Fruit fly (Drosophila melanogaster) whole organism, embryonic: Measurements from ENCODE around the gene CG15012.

Source experiments
- Abd-B ChIP-seq: fragments of 200-800 bp; sonication (Bioruptor generic); optimal IDR thresholded peaks from 2 replicates; lab custom pipeline; 2018; ENCODE audit warnings: missing biosample characterization, mild to moderate bottlenecking, missing genetic modification characterization, moderate library complexity
- Atf6 ChIP-seq: fragments of 200-800 bp; sonication (Bioruptor generic); IDR thresholded peaks from 2 replicates; pipeline ENCODE4 v1.3.6; 2022; ENCODE audit warnings: missing biosample characterization, missing genetic modification characterization
- CG11456 ChIP-seq: fragments of 200-800 bp; sonication (Bioruptor generic); IDR thresholded peaks from 3 replicates; pipeline ENCODE4 v1.3.6; 2022; ENCODE audit warnings: missing biosample characterization, missing genetic modification characterization
- CG11695 ChIP-seq: fragments of 200-800 bp; sonication (Bioruptor generic); IDR thresholded peaks from 3 replicates; pipeline ENCODE4 v1.3.6; 2022; ENCODE audit warnings: missing biosample characterization, missing genetic modification characterization
- CG12236 ChIP-seq: fragments of 200-800 bp; sonication (Bioruptor generic); optimal IDR thresholded peaks from 2 replicates; lab custom pipeline; 2016; ENCODE audit warnings: missing biosample characterization, missing genetic modification characterization
- CG1233 ChIP-seq: fragments of 200-800 bp; sonication (Bioruptor generic); optimal IDR thresholded peaks from 4 replicates; lab custom pipeline; 2018; ENCODE audit warnings: missing biosample characterization, mild to moderate bottlenecking, missing genetic modification characterization
- CG17802 ChIP-seq: fragments of 200-800 bp; sonication (Bioruptor generic); optimal IDR thresholded peaks from 2 replicates; lab custom pipeline; 2018; ENCODE audit warnings: missing biosample characterization, mild to moderate bottlenecking, missing genetic modification characterization, moderate library complexity
- CG2875 ChIP-seq: fragments of 200-800 bp; sonication (Bioruptor generic); optimal IDR thresholded peaks from 2 replicates; lab custom pipeline; 2017; ENCODE audit warnings: missing biosample characterization, mild to moderate bottlenecking, missing genetic modification characterization, missing genetic modification reagents
- CG30403 ChIP-seq: fragments of 200-800 bp; sonication (Bioruptor generic); optimal IDR thresholded peaks from 3 replicates; lab custom pipeline; 2016; ENCODE audit warnings: missing biosample characterization, missing genetic modification characterization
- CG34376 ChIP-seq: fragments of 200-800 bp; sonication (Bioruptor generic); optimal IDR thresholded peaks from 2 replicates; lab custom pipeline; 2018; ENCODE audit warnings: missing biosample characterization, mild to moderate bottlenecking, missing genetic modification characterization
- CG43689 ChIP-seq: fragments of 200-800 bp; sonication (Bioruptor generic); IDR thresholded peaks from 2 replicates; pipeline ENCODE4 v1.3.6; 2022; ENCODE audit warnings: missing biosample characterization, missing genetic modification characterization
- CG7271 ChIP-seq: fragments of 200-800 bp; sonication (Bioruptor generic); optimal IDR thresholded peaks from 2 replicates; lab custom pipeline; 2018; ENCODE audit warnings: missing biosample characterization, mild to moderate bottlenecking, missing genetic modification characterization, moderate library complexity
- CG7928 ChIP-seq: fragments of 200-800 bp; sonication (Bioruptor generic); optimal IDR thresholded peaks from 2 replicates; lab custom pipeline; 2017; ENCODE audit warnings: missing biosample characterization, mild to moderate bottlenecking, missing genetic modification characterization
- CG7987 ChIP-seq: fragments of 200-800 bp; sonication (Bioruptor generic); optimal IDR thresholded peaks from 2 replicates; lab custom pipeline; 2018; ENCODE audit warnings: missing biosample characterization, mild to moderate bottlenecking, missing genetic modification characterization, moderate library complexity
- CG8478 ChIP-seq: fragments of >200 bp; optimal IDR thresholded peaks from 2 replicates; lab custom pipeline; 2018
- CG9727 ChIP-seq: fragments of 200-800 bp; sonication (Bioruptor generic); optimal IDR thresholded peaks from 3 replicates; lab custom pipeline; 2017; ENCODE audit warnings: missing biosample characterization, mild to moderate bottlenecking, missing genetic modification characterization
- CG9932 ChIP-seq: fragments of 200-800 bp; sonication (Bioruptor generic); IDR thresholded peaks from 2 replicates; pipeline ENCODE4 v1.3.6; 2022; ENCODE audit warnings: missing biosample characterization, missing genetic modification characterization
- D19B ChIP-seq: fragments of 200-800 bp; sonication (Bioruptor generic); optimal IDR thresholded peaks from 2 replicates; lab custom pipeline; 2017; ENCODE audit warnings: missing biosample characterization, mild to moderate bottlenecking, missing genetic modification characterization
- Dll ChIP-seq: fragments of 200-800 bp; sonication (Bioruptor generic); IDR thresholded peaks from 4 replicates; pipeline ENCODE4 v1.3.6; 2022; ENCODE audit warnings: missing biosample characterization, missing genetic modification characterization; ENCODE audit not compliant: partially characterized antibody
- Myb ChIP-seq: fragments of 200-800 bp; sonication (Bioruptor generic); optimal IDR thresholded peaks from 2 replicates; lab custom pipeline; 2016; ENCODE audit warnings: missing biosample characterization, missing genetic modification characterization
- Ptx1 ChIP-seq: fragments of 200-800 bp; sonication (Bioruptor generic); IDR thresholded peaks from 2 replicates; pipeline ENCODE4 v1.3.6; 2022; ENCODE audit warnings: missing biosample characterization, missing genetic modification characterization
- Rfx ChIP-seq: fragments of 200-800 bp; sonication (Bioruptor generic); IDR thresholded peaks from 2 replicates; pipeline ENCODE4 v1.3.6; 2022; ENCODE audit warnings: missing biosample characterization, missing genetic modification characterization
- Scr ChIP-seq: fragments of 200-800 bp; sonication (Bioruptor generic); IDR thresholded peaks from 2 replicates; pipeline ENCODE4 v1.3.6; 2022; ENCODE audit warnings: missing biosample characterization, missing genetic modification characterization; ENCODE audit not compliant: partially characterized antibody
- Side ChIP-seq: fragments of 200-800 bp; sonication (Bioruptor generic); optimal IDR thresholded peaks from 2 replicates; lab custom pipeline; 2016; ENCODE audit warnings: missing biosample characterization, missing genetic modification characterization
- Sin3A ChIP-seq: fragments of >200 bp; optimal IDR thresholded peaks from 2 replicates; lab custom pipeline; 2018
- Spps ChIP-seq: fragments of 200-800 bp; sonication (Bioruptor generic); optimal IDR thresholded peaks from 2 replicates; lab custom pipeline; 2018; ENCODE audit warnings: missing biosample characterization, mild to moderate bottlenecking, missing genetic modification characterization
- Taf1 ChIP-seq: fragments of 200-800 bp; sonication (Bioruptor generic); IDR thresholded peaks from 2 replicates; pipeline ENCODE4 v1.3.6; 2022; ENCODE audit warnings: missing biosample characterization, missing genetic modification characterization
- Vsx1 ChIP-seq: fragments of 200-800 bp; sonication (Bioruptor generic); optimal IDR thresholded peaks from 2 replicates; lab custom pipeline; 2017; ENCODE audit warnings: missing biosample characterization, mild to moderate bottlenecking, missing genetic modification characterization, missing genetic modification reagents
- btn ChIP-seq: fragments of 200-800 bp; sonication (Bioruptor generic); optimal IDR thresholded peaks from 2 replicates; lab custom pipeline; 2016; ENCODE audit warnings: missing biosample characterization, missing genetic modification characterization
- dimm ChIP-seq: fragments of 200-800 bp; sonication (Bioruptor generic); IDR thresholded peaks from 2 replicates; pipeline ENCODE4 v1.3.6; 2022; ENCODE audit warnings: missing biosample characterization, missing genetic modification characterization
- dm ChIP-seq: fragments of 200-800 bp; sonication (Bioruptor generic); optimal IDR thresholded peaks from 3 replicates; lab custom pipeline; 2016; ENCODE audit warnings: missing biosample characterization, missing genetic modification characterization
- dmrt11E ChIP-seq: fragments of 200-800 bp; sonication (Bioruptor generic); optimal IDR thresholded peaks from 3 replicates; lab custom pipeline; 2018; ENCODE audit warnings: missing biosample characterization, mild to moderate bottlenecking, missing genetic modification characterization, moderate library complexity
- dmrt99B ChIP-seq: fragments of 200-800 bp; sonication (Bioruptor generic); optimal IDR thresholded peaks from 2 replicates; lab custom pipeline; 2018; ENCODE audit warnings: missing biosample characterization, mild to moderate bottlenecking, missing genetic modification characterization, moderate library complexity
- fru ChIP-seq: fragments of >200 bp; optimal IDR thresholded peaks from 2 replicates; lab custom pipeline; 2017
- gce ChIP-seq: fragments of 200-800 bp; sonication (Bioruptor generic); IDR thresholded peaks from 3 replicates; pipeline ENCODE4 v1.3.6; 2022; ENCODE audit warnings: missing biosample characterization, missing genetic modification characterization
- ham ChIP-seq: fragments of 200-800 bp; sonication (Bioruptor generic); IDR thresholded peaks from 2 replicates; pipeline ENCODE4 v1.3.6; 2022; ENCODE audit warnings: missing biosample characterization, missing genetic modification characterization
- hbn ChIP-seq: fragments of 200-800 bp; sonication (Bioruptor generic); IDR thresholded peaks from 2 replicates; pipeline ENCODE4 v1.3.6; 2022; ENCODE audit warnings: missing biosample characterization, missing genetic modification characterization; ENCODE audit not compliant: partially characterized antibody
- lov ChIP-seq, 2 experiments: fragments of 200-800 bp in 1 of 2; fragments of >200 bp in 1 of 2; sonication (Bioruptor generic) in 1 of 2; IDR thresholded peaks in 1 of 2; optimal IDR thresholded peaks in 1 of 2; 2 replicates in 1 of 2; 3 replicates in 1 of 2; pipeline versions ENCODE4 v1.3.6 to Lab custom; 2017 to 2022; ENCODE audit warnings: missing biosample characterization in 1 of 2, missing genetic modification characterization in 1 of 2
- otp ChIP-seq: fragments of 200-800 bp; sonication (Bioruptor generic); IDR thresholded peaks from 3 replicates; pipeline ENCODE4, ENCODE4 v1.3.6; 2022; ENCODE audit warnings: missing biosample characterization, missing genetic modification characterization
- pb ChIP-seq: fragments of 200-800 bp; sonication (Bioruptor generic); optimal IDR thresholded peaks from 3 replicates; lab custom pipeline; 2016; ENCODE audit warnings: missing biosample characterization, missing genetic modification characterization
- pros ChIP-seq: fragments of 200-800 bp; sonication (Bioruptor generic); optimal IDR thresholded peaks from 3 replicates; lab custom pipeline; 2019; ENCODE audit warnings: missing biosample characterization, mild to moderate bottlenecking, missing genetic modification characterization, moderate library complexity
- sd ChIP-seq: fragments of 200-800 bp; sonication (Bioruptor generic); optimal IDR thresholded peaks from 3 replicates; lab custom pipeline; 2018; ENCODE audit warnings: missing biosample characterization, mild to moderate bottlenecking, missing genetic modification characterization, moderate library complexity
- sens ChIP-seq: fragments of 200-800 bp; sonication (Bioruptor generic); peaks from one replicate; lab custom pipeline; 2016; ENCODE audit warnings: missing biosample characterization, missing genetic modification characterization
- ssp ChIP-seq: fragments of 200-800 bp; sonication (Bioruptor generic); IDR thresholded peaks from 2 replicates; pipeline ENCODE4 v1.3.6; 2022; ENCODE audit warnings: missing biosample characterization, missing genetic modification characterization
- tna ChIP-seq: fragments of 200-800 bp; sonication (Bioruptor generic); IDR thresholded peaks from 2 replicates; pipeline ENCODE4 v1.3.6; 2022; ENCODE audit warnings: missing biosample characterization, missing genetic modification characterization; ENCODE audit not compliant: partially characterized antibody
- toy ChIP-seq: fragments of 200-800 bp; sonication (Bioruptor generic); IDR thresholded peaks from 2 replicates; pipeline ENCODE4 v1.3.6; 2022; ENCODE audit warnings: missing biosample characterization, missing genetic modification characterization
- unc-4 ChIP-seq: fragments of 200-800 bp; sonication (Bioruptor generic); IDR thresholded peaks from 2 replicates; pipeline ENCODE4 v1.3.6; 2022; ENCODE audit warnings: missing biosample characterization, missing genetic modification characterization; ENCODE audit not compliant: partially characterized antibody
- unpg ChIP-seq: fragments of 200-800 bp; sonication (Bioruptor generic); optimal IDR thresholded peaks from 3 replicates; lab custom pipeline; 2018; ENCODE audit warnings: missing biosample characterization, mild to moderate bottlenecking, missing genetic modification characterization, moderate library complexity
- vfl ChIP-seq: fragments of 200-800 bp; sonication (Bioruptor generic); optimal IDR thresholded peaks from 2 replicates; lab custom pipeline; 2016; ENCODE audit warnings: missing biosample characterization, missing genetic modification characterization
- vvl ChIP-seq: fragments of 200-800 bp; sonication (Bioruptor generic); IDR thresholded peaks from 2 replicates; pipeline ENCODE4 v1.3.6; 2022; ENCODE audit warnings: missing biosample characterization, missing genetic modification characterization
- wek ChIP-seq: fragments of 200-800 bp; sonication (Bioruptor generic); optimal IDR thresholded peaks from 3 replicates; lab custom pipeline; 2018; ENCODE audit warnings: missing biosample characterization, mild to moderate bottlenecking, missing genetic modification characterization, moderate library complexity

Gene CG15012

DNA sequence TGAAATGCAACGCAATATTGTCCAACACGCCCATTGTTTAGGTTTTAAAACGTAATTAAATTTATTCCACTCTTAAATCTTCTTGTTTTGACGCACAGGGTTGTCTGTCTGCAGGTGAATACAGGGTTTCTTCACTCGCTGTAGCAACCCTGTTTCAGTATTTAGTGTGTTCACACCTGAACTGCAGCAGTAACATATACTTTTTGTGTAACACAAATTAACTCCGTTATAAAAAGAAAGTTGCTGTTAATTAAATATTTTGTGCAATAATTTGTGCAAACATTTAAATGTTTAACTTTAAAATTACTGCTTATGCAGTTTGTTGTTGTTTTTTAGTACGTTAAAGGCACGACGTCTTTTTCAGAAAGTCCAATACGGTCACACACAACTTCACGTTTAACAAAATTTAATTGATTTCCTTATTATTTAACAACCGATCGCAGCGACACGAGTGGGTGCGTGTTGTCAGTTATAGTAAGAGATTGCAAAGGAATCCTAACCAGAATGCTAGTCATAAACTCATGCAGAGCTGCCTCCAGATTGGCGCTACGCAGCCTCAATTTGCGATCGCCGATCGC, at the start of gene CG15012, which contains the start of gene Fdx2 (continued):
- no peak for TF ChIP-seq Side
- TF ChIP-seq toy (GFP tag; lab: Robert Waterston, UW), result no peak
- no peak for TF ChIP-seq otp (GFP tag; lab: Robert Waterston, UW)
- TF ChIP-seq CG7987 (GFP tag; lab: Kevin White, UChicago), result no peak
- no peak for TF ChIP-seq vfl
- no peak for TF ChIP-seq fru (lab: Kevin White, UChicago)
- TF ChIP-seq dmrt99B, result no peak
- no peak for TF ChIP-seq D19B (GFP tag; lab: Kevin White, UChicago)
- no peak for TF ChIP-seq tna (GFP tag; lab: Robert Waterston, UW)
- peak; percentile 59 for TF ChIP-seq vvl (GFP tag; lab: Robert Waterston, UW)
- TF ChIP-seq btn, result no peak
- TF ChIP-seq CG17802 (tag; lab: Kevin White, UChicago), result peak; percentile 88
- no peak for TF ChIP-seq Vsx1 (GFP tag; lab: Kevin White, UChicago)
- peak; percentile 55 for TF ChIP-seq Myb (GFP tag; lab: Kevin White, UChicago)
- TF ChIP-seq pb, result no peak
- TF ChIP-seq pros (GFP tag; lab: Kevin White, UChicago), result no peak
- no peak for TF ChIP-seq Taf1 (GFP tag; lab: Robert Waterston, UW)
- no peak for TF ChIP-seq CG43689 (GFP tag; lab: Robert Waterston, UW)
- TF ChIP-seq CG1233 (GFP tag; lab: Kevin White, UChicago), result no peak
- 0 out of 3 replicates have a peak, but pooled peaks have one; percentile 18 for TF ChIP-seq CG11695 (GFP tag; lab: Robert Waterston, UW)
- peak; percentile 53; the same call in 3 of the 4 replicates for TF ChIP-seq Dll
- no peak for TF ChIP-seq dmrt11E (tag; lab: Kevin White, UChicago)
- TF ChIP-seq gce (GFP tag; lab: Robert Waterston, UW), result no peak
- TF ChIP-seq lov (optimal IDR thresholded peaks at IDR 0.05; lab: Kevin White, UChicago), result no peak
- TF ChIP-seq lov (GFP tag; IDR thresholded peaks at IDR 0.05; lab: Robert Waterston, UW), result no peak
- TF ChIP-seq CG34376 (GFP tag; lab: Kevin White, UChicago), result peak; percentile 41
- TF ChIP-seq Abd-B (GFP tag; lab: Kevin White, UChicago), result peak; percentile 22
- 0 out of 2 replicates have a peak, but pooled peaks have one; percentile 23 for TF ChIP-seq Rfx (GFP tag; lab: Robert Waterston, UW)
- peak; percentile 71 for TF ChIP-seq dm (GFP tag; lab: Kevin White, UChicago)
- no peak for TF ChIP-seq sd
- TF ChIP-seq CG11456, result no peak
- TF ChIP-seq Atf6, result no peak
- TF ChIP-seq ssp (GFP tag; lab: Robert Waterston, UW), result peak; percentile 92
- no peak for TF ChIP-seq hbn (GFP tag; lab: Robert Waterston, UW)
- 0 out of 2 replicates have a peak, but pooled peaks have one; percentile 6 for TF ChIP-seq Ptx1
- no peak for TF ChIP-seq wek (GFP tag; lab: Kevin White, UChicago)
- peak; percentile 29; the same call in 1 of the 2 replicates for TF ChIP-seq unc-4 (GFP tag; lab: Robert Waterston, UW)
- TF ChIP-seq sens (GFP tag; lab: Kevin White, UChicago), result peak; percentile 89
- TF ChIP-seq CG7271 (tag; lab: Kevin White, UChicago), result no peak
- no peak for TF ChIP-seq Spps (tag; lab: Kevin White, UChicago)
- TF ChIP-seq CG30403, result no peak
- TF ChIP-seq Sin3A (lab: Kevin White, UChicago), result peak; percentile 82
- peak; percentile 23 for TF ChIP-seq unpg (GFP tag; lab: Kevin White, UChicago)
- TF ChIP-seq CG9932 (GFP tag; lab: Robert Waterston, UW), result no peak
- TF ChIP-seq CG9727 (GFP tag; lab: Kevin White, UChicago), result no peak
- TF ChIP-seq CG2875 (GFP tag; lab: Kevin White, UChicago), result no peak
- no peak for TF ChIP-seq ham (GFP tag; lab: Robert Waterston, UW)
- peak; percentile 76 for TF ChIP-seq CG7928
- no peak for TF ChIP-seq CG8478
- no peak for TF ChIP-seq dimm (GFP tag; lab: Robert Waterston, UW)
- TF ChIP-seq Scr (GFP tag; lab: Robert Waterston, UW), result peak; percentile 35; the same call in 1 of the 2 replicates
- TF ChIP-seq CG12236 (GFP tag; lab: Kevin White, UChicago), result no peak
